Worm (Caenorhabditis elegans): ENCODE measurements around the gene T02B11.8.

T02B11.8 gene

ce11 chrV:866729-867128, 11.7 kb downstream of the T02B11.8 start, which contains the start of gene T02B11.3:
Gene T02B11.3 (minus strand): TSS chrV:866829.
- TF ChIP-seq Y105C5A.15 (GFP tag; IDR thresholded peaks at IDR 0.05) (no peak), tra-1 (GFP tag; IDR thresholded peaks at IDR 0.05) (no peak), Y48G9A.11 (GFP tag; IDR thresholded peaks at IDR 0.05) (no peak), snpc-1.2 (GFP tag; IDR thresholded peaks at IDR 0.05) (no peak), egl-27 (tag; optimal IDR thresholded peaks at IDR 0.05) (no peak), pqm-1 (tag; optimal IDR thresholded peaks at IDR 0.05) (no peak), F44E2.7 (GFP tag; IDR thresholded peaks at IDR 0.05) (no peak), fkh-10 (GFP tag; optimal IDR thresholded peaks at IDR 0.05) (no peak), mxl-2 (GFP tag; conservative IDR thresholded peaks at IDR 0.05) (no peak), mes-2 (tag; optimal IDR thresholded peaks at IDR 0.05; ENCODE audit: poor library complexity, severe bottlenecking) (no peak), ztf-7 (tag; optimal IDR thresholded peaks at IDR 0.05) (no peak), aha-1 (tag) (no peak), ZK546.5 (tag; optimal IDR thresholded peaks at IDR 0.05) (no peak), mdt-29 (GFP tag; IDR thresholded peaks at IDR 0.05) (no peak), lin-39 (tag; optimal IDR thresholded peaks at IDR 0.05) (no peak), nhr-6 (tag; optimal IDR thresholded peaks at IDR 0.05) (no peak), gei-8 (GFP tag; optimal IDR thresholded peaks at IDR 0.05) (no peak), set-16 (GFP tag; IDR thresholded peaks at IDR 0.05) (no peak)

DNA sequence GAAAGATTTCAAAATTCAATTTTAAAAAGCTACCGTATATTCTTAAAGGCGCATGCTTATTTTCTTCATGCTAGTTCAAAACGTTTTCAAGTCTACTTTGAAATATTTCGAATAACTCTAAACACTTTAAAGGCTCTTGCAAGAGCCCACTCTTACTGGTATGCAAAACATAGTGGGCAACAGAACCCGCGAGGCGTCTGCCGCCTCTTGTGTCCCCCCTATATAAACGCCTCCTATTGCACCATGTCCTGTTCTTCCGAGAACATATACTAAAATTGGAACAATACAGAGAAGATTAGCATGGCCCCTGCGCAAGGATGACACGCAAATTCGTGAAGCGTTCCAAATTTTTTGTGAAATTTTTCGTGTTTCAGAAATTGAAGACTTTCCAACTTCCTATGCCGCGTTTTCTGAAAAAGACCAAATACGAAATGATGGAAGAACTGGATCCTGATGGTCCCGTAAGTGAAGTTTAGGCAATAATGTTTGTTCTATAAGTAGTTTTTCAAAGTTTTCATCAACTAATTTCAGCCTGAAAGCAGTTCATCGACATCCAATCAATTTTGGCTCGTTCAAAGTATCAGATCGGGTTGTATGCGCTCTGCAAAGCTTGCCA, 19.5 kb downstream of the T02B11.8 start:
- TF ChIP-seq hlh-11 (tag; optimal IDR thresholded peaks at IDR 0.05): no peak
- no peak for TF ChIP-seq F10B5.3 (tag; optimal IDR thresholded peaks at IDR 0.05)
- no peak for TF ChIP-seq ztf-11 (tag; optimal IDR thresholded peaks at IDR 0.05)
- peak; percentile 8 for TF ChIP-seq F49E8.2 (tag; optimal IDR thresholded peaks at IDR 0.05; ENCODE audit: borderline replicate concordance)
- 0 out of 2 replicates have a peak, but pooled peaks have one; percentile 12 for TF ChIP-seq Y75B8A.6 (GFP tag; IDR thresholded peaks at IDR 0.05)
- peak; percentile 73 for TF ChIP-seq F26F4.8 (GFP tag; conservative IDR thresholded peaks at IDR 0.05)
- peak; percentile 58 for TF ChIP-seq mdt-29 (GFP tag; IDR thresholded peaks at IDR 0.05)
- TF ChIP-seq tag-97 (GFP tag; IDR thresholded peaks at IDR 0.05): no peak
- TF ChIP-seq dmd-6 (GFP tag; IDR thresholded peaks at IDR 0.05): peak; percentile 24; the same call in 1 of the 2 replicates
- no peak for TF ChIP-seq skn-1 (tag; optimal IDR thresholded peaks at IDR 0.05)
- no peak for TF ChIP-seq nhr-111 (GFP tag; optimal IDR thresholded peaks at IDR 0.05)
- TF ChIP-seq madf-9 (GFP tag; conservative IDR thresholded peaks at IDR 0.05): no peak
- no peak for TF ChIP-seq nhr-28 (tag; optimal IDR thresholded peaks at IDR 0.05)
- TF ChIP-seq spr-3 (GFP tag; optimal IDR thresholded peaks at IDR 0.05): no peak
- 0 out of 2 replicates have a peak, but pooled peaks have one; percentile 25 for TF ChIP-seq F44E2.7 (GFP tag; IDR thresholded peaks at IDR 0.05)
- no peak for TF ChIP-seq mep-1 (tag; optimal IDR thresholded peaks at IDR 0.05)
- peak; percentile 48; the same call in 1 of the 2 replicates for TF ChIP-seq ZK337.2 (GFP tag; IDR thresholded peaks at IDR 0.05)
- peak; percentile 80 for TF ChIP-seq snpc-4 (tag; optimal IDR thresholded peaks at IDR 0.05)
- TF ChIP-seq R02D3.7 (tag; optimal IDR thresholded peaks at IDR 0.05): no peak
- no peak for TF ChIP-seq lin-29 (GFP tag; IDR thresholded peaks at IDR 0.05)
- TF ChIP-seq Y48G9A.11 (GFP tag; IDR thresholded peaks at IDR 0.05): 0 out of 2 replicates have a peak, but pooled peaks have one; percentile 43
- TF ChIP-seq jun-1 (tag; optimal IDR thresholded peaks at IDR 0.05): no peak
- no peak for TF ChIP-seq nhr-41 (GFP tag; IDR thresholded peaks at IDR 0.05)
- 0 out of 2 replicates have a peak, but pooled peaks have one; percentile 57 for TF ChIP-seq pha-4 (GFP tag; IDR thresholded peaks at IDR 0.05)
- TF ChIP-seq pha-4 (tag; optimal IDR thresholded peaks at IDR 0.05): no peak
- peak; percentile 40; the same call in 1 of the 2 replicates for TF ChIP-seq lim-7 (GFP tag; IDR thresholded peaks at IDR 0.05)
- TF ChIP-seq arid-1 (GFP tag; conservative IDR thresholded peaks at IDR 0.05): 0 out of 2 replicates have a peak, but pooled peaks have one; percentile 8
- no peak for TF ChIP-seq ceh-32 (tag; optimal IDR thresholded peaks at IDR 0.05; ENCODE audit: poor library complexity)
- no peak for TF ChIP-seq ztf-7 (tag; optimal IDR thresholded peaks at IDR 0.05)
- TF ChIP-seq lin-1 (GFP tag; IDR thresholded peaks at IDR 0.05): peak; percentile 44; the same call in 1 of the 2 replicates
- no peak for TF ChIP-seq gei-8 (GFP tag; optimal IDR thresholded peaks at IDR 0.05)
- TF ChIP-seq hlh-30 (tag; optimal IDR thresholded peaks at IDR 0.05; ENCODE audit: insufficient read depth): no peak
- TF ChIP-seq nhr-25 (tag; optimal IDR thresholded peaks at IDR 0.05; ENCODE audit: borderline replicate concordance, insufficient read depth): no peak
- TF ChIP-seq egl-43 (GFP tag; IDR thresholded peaks at IDR 0.05): peak; percentile 75
- TF ChIP-seq T20F7.1 (GFP tag; optimal IDR thresholded peaks at IDR 0.05): no peak
